Fruit fly (Drosophila melanogaster): Measurements from ENCODE around the gene mri.

- TF ChIP-seq Eip78C (GFP tag), result no peak
- TF ChIP-seq lz (GFP tag; optimal IDR thresholded peaks at IDR 0.05), result no peak
- no peak for TF ChIP-seq ss (GFP tag; optimal IDR thresholded peaks at IDR 0.05)
- TF ChIP-seq CG16779 (tag; optimal IDR thresholded peaks at IDR 0.05), result no peak
- TF ChIP-seq fkh (GFP tag; optimal IDR thresholded peaks at IDR 0.05), result no peak
Observed at dm6 chr3L:233251-233650, 33.3 kb downstream of the mri start, which contains the start of gene CG34453.

Data from whole organism, prepupa.